Fruit fly (Drosophila melanogaster) whole organism: Measurements from ENCODE around the gene nxf4.

Experiments used
- CG8478 ChIP-seq: fragments of >200 bp; optimal IDR thresholded peaks from 2 replicates; lab custom pipeline; 2018; ENCODE audit warnings: inconsistent platforms
- Dll ChIP-seq: fragments of >200 bp; optimal IDR thresholded peaks from 2 replicates; lab custom pipeline; 2017
- EcR ChIP-seq, 2 experiments: fragments of >200 bp; optimal IDR thresholded peaks; 2 replicates each; lab custom pipeline; 2017; ENCODE audit warnings: missing biosample characterization in 2 of 2, missing genetic modification characterization in 2 of 2, missing genetic modification reagents in 2 of 2
- pan ChIP-seq: fragments of >200 bp; optimal IDR thresholded peaks from 2 replicates; lab custom pipeline; 2017
- psq ChIP-seq: fragments of >200 bp; optimal IDR thresholded peaks from 2 replicates; lab custom pipeline; 2017
- usp ChIP-seq: fragments of >200 bp; optimal IDR thresholded peaks from 2 replicates; lab custom pipeline; 2017; ENCODE audit warnings: missing biosample characterization, missing genetic modification characterization, mixed read lengths

nxf4 gene

dm6 chr3R:7346445-7346844 lies at the start of gene nxf4:
Gene nxf4, plus strand, starts transcription at chr3R:7346730.
- TF ChIP-seq pan (lab: Kevin White, UChicago) (no peak), EcR (GFP tag; optimal IDR thresholded peaks at IDR 0.05; lab: Kevin White, UChicago) (no peak), CG8478 (lab: Kevin White, UChicago) (no peak), usp (GFP tag; lab: Kevin White, UChicago) (no peak), Dll (lab: Kevin White, UChicago) (no peak), psq (lab: Kevin White, UChicago) (no peak)

- TF ChIP-seq usp (GFP tag; lab: Kevin White, UChicago) (no peak), psq (lab: Kevin White, UChicago) (no peak), EcR (GFP tag; optimal IDR thresholded peaks at IDR 0.05; lab: Kevin White, UChicago) (no peak), pan (lab: Kevin White, UChicago) (no peak), Dll (lab: Kevin White, UChicago) (no peak), CG8478 (lab: Kevin White, UChicago) (no peak)
These were observed 42.0 kb upstream of the nxf4 start, which contains the start of gene CG42544 for dm6 chr3R:7304455-7305088. Gene CG42544, plus strand, starts transcription at chr3R:7304592.

- TF ChIP-seq Dll (lab: Kevin White, UChicago) (no peak), pan (lab: Kevin White, UChicago) (no peak), CG8478 (lab: Kevin White, UChicago) (no peak), psq (lab: Kevin White, UChicago) (no peak), usp (GFP tag; lab: Kevin White, UChicago) (no peak), EcR (GFP tag; optimal IDR thresholded peaks at IDR 0.05; lab: Kevin White, UChicago) (no peak)
These were observed 39.9 kb upstream of the nxf4 start for dm6 chr3R:7306539-7307192.

dm6 chr3R:7309579-7310037 lies 36.9 kb upstream of the nxf4 start, which contains the start of gene rn:
Gene rn, minus strand, starts transcription at chr3R:7309629.
- no peak for TF ChIP-seq psq (lab: Kevin White, UChicago)
- no peak for TF ChIP-seq CG8478 (lab: Kevin White, UChicago)
- TF ChIP-seq usp (GFP tag; lab: Kevin White, UChicago): no peak
- no peak for TF ChIP-seq EcR (GFP tag; optimal IDR thresholded peaks at IDR 0.05; lab: Kevin White, UChicago)
- no peak for TF ChIP-seq pan (lab: Kevin White, UChicago)
- TF ChIP-seq Dll (lab: Kevin White, UChicago): no peak

dm6 chr3R:7310576-7310975 lies 36.0 kb upstream of the nxf4 start:
- TF ChIP-seq usp (GFP tag; lab: Kevin White, UChicago): no peak
- TF ChIP-seq psq (lab: Kevin White, UChicago): no peak
- TF ChIP-seq CG8478 (lab: Kevin White, UChicago): no peak
- TF ChIP-seq pan (lab: Kevin White, UChicago): no peak
- no peak for TF ChIP-seq Dll (lab: Kevin White, UChicago)
- TF ChIP-seq EcR (GFP tag; optimal IDR thresholded peaks at IDR 0.05; lab: Kevin White, UChicago): no peak

- TF ChIP-seq CG8478 (lab: Kevin White, UChicago) (peak; percentile 81), EcR (GFP tag; optimal IDR thresholded peaks at IDR 0.05; lab: Kevin White, UChicago) (peak in 1 of 2 experiments; percentile 59), usp (GFP tag; lab: Kevin White, UChicago) (no peak)
These were observed 33.5 kb upstream of the nxf4 start for dm6 chr3R:7313034-7313433.

- TF ChIP-seq CG8478 (lab: Kevin White, UChicago): no peak
- no peak for TF ChIP-seq Dll (lab: Kevin White, UChicago)
- TF ChIP-seq psq (lab: Kevin White, UChicago): no peak
- no peak for TF ChIP-seq usp (GFP tag; lab: Kevin White, UChicago)
- TF ChIP-seq EcR (GFP tag; optimal IDR thresholded peaks at IDR 0.05; lab: Kevin White, UChicago): no peak
- TF ChIP-seq pan (lab: Kevin White, UChicago): no peak
These were observed 29.4 kb upstream of the nxf4 start, which contains the start of gene CG10029 for dm6 chr3R:7317107-7317506. Gene CG10029, minus strand, starts transcription at chr3R:7317207.

- TF ChIP-seq EcR (GFP tag; optimal IDR thresholded peaks at IDR 0.05; lab: Kevin White, UChicago) (no peak), CG8478 (lab: Kevin White, UChicago) (no peak), usp (GFP tag; lab: Kevin White, UChicago) (no peak), pan (lab: Kevin White, UChicago) (no peak), Dll (lab: Kevin White, UChicago) (no peak), psq (lab: Kevin White, UChicago) (no peak)
These were observed 24.0 kb upstream of the nxf4 start for dm6 chr3R:7322549-7322948.

dm6 chr3R:7326200-7326599 lies 20.3 kb upstream of the nxf4 start:
- TF ChIP-seq psq (lab: Kevin White, UChicago): no peak
- no peak for TF ChIP-seq CG8478 (lab: Kevin White, UChicago)
- no peak for TF ChIP-seq Dll (lab: Kevin White, UChicago)
- TF ChIP-seq pan (lab: Kevin White, UChicago): no peak
- no peak for TF ChIP-seq EcR (GFP tag; optimal IDR thresholded peaks at IDR 0.05; lab: Kevin White, UChicago)
- no peak for TF ChIP-seq usp (GFP tag; lab: Kevin White, UChicago)

- no peak for TF ChIP-seq pan (lab: Kevin White, UChicago)
- no peak for TF ChIP-seq CG8478 (lab: Kevin White, UChicago)
- no peak for TF ChIP-seq Dll (lab: Kevin White, UChicago)
- TF ChIP-seq psq (lab: Kevin White, UChicago): no peak
- no peak for TF ChIP-seq usp (GFP tag; lab: Kevin White, UChicago)
- TF ChIP-seq EcR (GFP tag; optimal IDR thresholded peaks at IDR 0.05; lab: Kevin White, UChicago): no peak
These were observed 15.8 kb upstream of the nxf4 start for dm6 chr3R:7330695-7331094.

dm6 chr3R:7334613-7335012 lies 11.9 kb upstream of the nxf4 start:
- TF ChIP-seq psq (lab: Kevin White, UChicago): no peak
- no peak for TF ChIP-seq usp (GFP tag; lab: Kevin White, UChicago)
- TF ChIP-seq CG8478 (lab: Kevin White, UChicago): no peak
- no peak for TF ChIP-seq pan (lab: Kevin White, UChicago)
- no peak for TF ChIP-seq Dll (lab: Kevin White, UChicago)
- TF ChIP-seq EcR (GFP tag; optimal IDR thresholded peaks at IDR 0.05; lab: Kevin White, UChicago): no peak
